Worm (Caenorhabditis elegans): ENCODE data around the gene trmt-10A.

ce11 chrIV:9969081-9969480, 37.1 kb upstream of the trmt-10A start, which contains the start of the genes kin-5 and C47E12.11:
- TF ChIP-seq ceh-22 (tag; optimal IDR thresholded peaks at IDR 0.05) (no peak), lin-11 (tag; optimal IDR thresholded peaks at IDR 0.05) (no peak), nfya-1 (tag; optimal IDR thresholded peaks at IDR 0.05) (no peak), ets-4 (tag; optimal IDR thresholded peaks at IDR 0.05) (no peak)

Data from whole organism, late embryonic.